Worm (Caenorhabditis elegans) whole organism, late embryonic: ENCODE data around the gene ZC132.3.

ENCODE experiments used
- F13H6.1 ChIP-seq: sonication (generic microtip); optimal IDR thresholded peaks from 2 replicates; lab custom pipeline; 2016; ENCODE audit warnings: missing genetic modification characterization, missing compliant biosample characterization
- K02D7.2 ChIP-seq: sonication (generic microtip); optimal IDR thresholded peaks from 2 replicates; lab custom pipeline; 2017; ENCODE audit warnings: mild to moderate bottlenecking, missing genetic modification characterization, missing compliant biosample characterization
- K09A11.1 ChIP-seq: sonication (generic microtip); optimal IDR thresholded peaks from 2 replicates; lab custom pipeline; 2017; ENCODE audit warnings: antibody characterized with exemption, mild to moderate bottlenecking, missing genetic modification characterization, missing compliant biosample characterization; ENCODE audit not compliant: insufficient read depth
- Y22D7AL.16 ChIP-seq: sonication (generic microtip); optimal IDR thresholded peaks from 2 replicates; lab custom pipeline; 2016; ENCODE audit warnings: missing genetic modification characterization, missing compliant biosample characterization
- ama-1 ChIP-seq: fragments of 150-350 bp; optimal IDR thresholded peaks from 2 replicates; lab custom pipeline; 2014
- ceh-14 ChIP-seq: sonication (generic microtip); optimal IDR thresholded peaks from 2 replicates; lab custom pipeline; 2016; ENCODE audit warnings: missing genotype, missing genetic modification characterization, missing compliant biosample characterization
- ceh-18 ChIP-seq: sonication (generic microtip); optimal IDR thresholded peaks from 2 replicates; lab custom pipeline; 2016; ENCODE audit warnings: missing genetic modification characterization, missing compliant biosample characterization
- ceh-19 ChIP-seq: fragments of 200-800 bp; sonication (Bioruptor generic); optimal IDR thresholded peaks from 2 replicates; lab custom pipeline; 2018; ENCODE audit warnings: mild to moderate bottlenecking, missing genetic modification characterization, missing compliant biosample characterization
- ceh-22 ChIP-seq: sonication (generic microtip); optimal IDR thresholded peaks from 2 replicates; lab custom pipeline; 2017; ENCODE audit warnings: missing biosample characterization, missing genetic modification characterization
- ceh-24 ChIP-seq: sonication (generic microtip); optimal IDR thresholded peaks from 2 replicates; lab custom pipeline; 2016; ENCODE audit warnings: mild to moderate bottlenecking, missing genetic modification characterization, missing compliant biosample characterization
- ceh-34 ChIP-seq: sonication (generic microtip); optimal IDR thresholded peaks from 2 replicates; lab custom pipeline; 2016; ENCODE audit warnings: mild to moderate bottlenecking, missing genetic modification characterization, missing compliant biosample characterization
- ceh-45 ChIP-seq: fragments of 200-800 bp; sonication (Bioruptor generic); IDR thresholded peaks from 2 replicates; pipeline ENCODE4 v1.3.6; 2022; ENCODE audit warnings: missing genetic modification reagents, missing genetic modification characterization, missing compliant biosample characterization
- ceh-6 ChIP-seq: fragments of 200-800 bp; sonication (Bioruptor generic); optimal IDR thresholded peaks from 2 replicates; lab custom pipeline; 2018; ENCODE audit warnings: mild to moderate bottlenecking, missing genetic modification characterization, missing compliant biosample characterization
- ceh-9 ChIP-seq: sonication (generic microtip); optimal IDR thresholded peaks from 2 replicates; lab custom pipeline; 2016; ENCODE audit warnings: mild to moderate bottlenecking, missing genetic modification characterization, inconsistent platforms, missing compliant biosample characterization
- che-1 ChIP-seq: sonication (generic microtip); optimal IDR thresholded peaks from 2 replicates; lab custom pipeline; 2016; ENCODE audit warnings: mild to moderate bottlenecking, missing genetic modification characterization, missing compliant biosample characterization
- dmd-4 ChIP-seq: sonication (generic microtip); optimal IDR thresholded peaks from 2 replicates; lab custom pipeline; 2016; ENCODE audit warnings: borderline replicate concordance, missing genetic modification characterization, missing compliant biosample characterization
- dve-1 ChIP-seq: sonication (generic microtip); optimal IDR thresholded peaks from 2 replicates; lab custom pipeline; 2017; ENCODE audit warnings: antibody characterized with exemption, mild to moderate bottlenecking, missing genetic modification characterization, missing compliant biosample characterization
- fax-1 ChIP-seq: sonication (generic microtip); optimal IDR thresholded peaks from 2 replicates; lab custom pipeline; 2016; ENCODE audit warnings: missing genotype, missing genetic modification characterization, missing compliant biosample characterization
- fkh-10 ChIP-seq: fragments of 150-350 bp; optimal IDR thresholded peaks from 2 replicates; lab custom pipeline; 2014; ENCODE audit warnings: missing biosample characterization, missing genetic modification reagents, missing genetic modification characterization
- fkh-6 ChIP-seq: sonication (generic microtip); optimal IDR thresholded peaks from 2 replicates; lab custom pipeline; 2016; ENCODE audit warnings: missing genetic modification characterization, missing compliant biosample characterization
- gmeb-2 ChIP-seq: sonication (generic microtip); optimal IDR thresholded peaks from 2 replicates; lab custom pipeline; 2016; ENCODE audit warnings: missing genetic modification characterization, inconsistent platforms, missing compliant biosample characterization
- hlh-30 ChIP-seq: sonication (generic microtip); optimal IDR thresholded peaks from 2 replicates; lab custom pipeline; 2017; ENCODE audit warnings: antibody characterized with exemption, missing genetic modification characterization, missing compliant biosample characterization; ENCODE audit not compliant: insufficient read depth
- hlh-6 ChIP-seq: sonication (generic microtip); optimal IDR thresholded peaks from 2 replicates; lab custom pipeline; 2016; ENCODE audit warnings: missing genotype, missing genetic modification characterization, missing compliant biosample characterization
- madf-2 ChIP-seq: sonication (generic microtip); optimal IDR thresholded peaks from 2 replicates; lab custom pipeline; 2017; ENCODE audit warnings: missing genetic modification characterization, missing compliant biosample characterization
- nfya-1 ChIP-seq: sonication (generic microtip); optimal IDR thresholded peaks from 2 replicates; lab custom pipeline; 2017; ENCODE audit warnings: missing genetic modification characterization, mild to moderate bottlenecking, missing compliant biosample characterization, antibody characterized with exemption, moderate library complexity
- nhr-11 ChIP-seq: fragments of 150-350 bp; optimal IDR thresholded peaks from 2 replicates; lab custom pipeline; 2014; ENCODE audit warnings: missing biosample characterization, missing genetic modification characterization
- pat-9 ChIP-seq: fragments of 200-800 bp; sonication (Bioruptor generic); optimal IDR thresholded peaks from 2 replicates; lab custom pipeline; 2018; ENCODE audit warnings: mild to moderate bottlenecking, missing genetic modification characterization, moderate library complexity, missing compliant biosample characterization
- pax-1 ChIP-seq: fragments of 150-350 bp; optimal IDR thresholded peaks from 2 replicates; lab custom pipeline; 2014; ENCODE audit warnings: missing biosample characterization, missing genetic modification characterization
- pqm-1 ChIP-seq: sonication (generic microtip); optimal IDR thresholded peaks from 2 replicates; lab custom pipeline; 2016; ENCODE audit warnings: missing genetic modification characterization, missing compliant biosample characterization
- sox-2 ChIP-seq: fragments of 200-800 bp; sonication (Bioruptor generic); IDR thresholded peaks from 2 replicates; pipeline ENCODE4 v1.3.6; 2022; ENCODE audit warnings: missing genetic modification reagents, missing genetic modification characterization, missing compliant biosample characterization
- tbx-2 ChIP-seq: sonication (generic microtip); optimal IDR thresholded peaks from 2 replicates; lab custom pipeline; 2016; ENCODE audit warnings: missing genetic modification characterization, missing compliant biosample characterization
- tbx-7 ChIP-seq: sonication (generic microtip); optimal IDR thresholded peaks from 2 replicates; lab custom pipeline; 2016; ENCODE audit warnings: missing genotype, missing genetic modification characterization, missing compliant biosample characterization
- ttx-3 ChIP-seq: sonication (generic microtip); optimal IDR thresholded peaks from 2 replicates; lab custom pipeline; 2016; ENCODE audit warnings: missing genetic modification reagents, missing genetic modification characterization, missing compliant biosample characterization
- unc-3 ChIP-seq, 2 experiments: fragments of 200-800 bp in 1 of 2; sonication (Bioruptor generic) in 1 of 2; sonication (generic microtip) in 1 of 2; conservative IDR thresholded peaks in 1 of 2; optimal IDR thresholded peaks in 1 of 2; 2 replicates each; pipeline versions ENCODE4 v1.3.6 to Lab custom; 2016 to 2022; ENCODE audit warnings: missing compliant biosample characterization in 2 of 2, missing genetic modification characterization in 2 of 2, missing genetic modification reagents in 1 of 2
- unc-55 ChIP-seq: sonication (generic microtip); optimal IDR thresholded peaks from 2 replicates; lab custom pipeline; 2017; ENCODE audit warnings: missing biosample characterization, missing genetic modification reagents, missing genetic modification characterization
- ztf-16 ChIP-seq: sonication (generic microtip); optimal IDR thresholded peaks from 2 replicates; lab custom pipeline; 2017; ENCODE audit warnings: missing genetic modification characterization, missing compliant biosample characterization

ZC132.3 gene

DNA sequence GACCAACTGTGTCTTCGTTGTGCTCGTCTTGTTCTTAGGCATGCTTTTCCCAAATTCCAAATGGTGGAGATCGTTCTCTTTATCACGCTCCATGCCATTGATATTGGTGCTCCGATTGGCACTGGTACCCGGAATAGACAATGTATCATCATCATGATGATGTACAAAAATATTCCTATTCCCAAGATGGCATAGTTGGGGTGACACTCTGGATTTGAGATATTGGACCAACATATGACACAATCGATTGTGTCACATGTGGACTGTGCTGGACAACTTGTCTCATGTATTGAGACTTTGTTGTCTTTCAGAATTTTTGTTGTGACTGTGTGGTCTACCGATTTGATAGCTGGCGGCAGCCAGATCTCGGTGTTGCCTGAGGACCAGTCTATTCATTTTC is 4.6 kb upstream of the ZC132.3 start:
- TF ChIP-seq che-1 (tag; lab: Kevin White, UChicago), result no peak
- no peak for TF ChIP-seq ztf-16
- no peak for TF ChIP-seq ttx-3 (tag; lab: Kevin White, UChicago)
- no peak for TF ChIP-seq unc-55 (GFP tag; lab: Kevin White, UChicago)
- no peak for TF ChIP-seq nhr-11 (tag; lab: Kevin White, UChicago)
- no peak for TF ChIP-seq hlh-6 (tag; lab: Kevin White, UChicago)
- no peak for TF ChIP-seq hlh-30
- TF ChIP-seq madf-2 (tag; lab: Kevin White, UChicago), result no peak

DNA sequence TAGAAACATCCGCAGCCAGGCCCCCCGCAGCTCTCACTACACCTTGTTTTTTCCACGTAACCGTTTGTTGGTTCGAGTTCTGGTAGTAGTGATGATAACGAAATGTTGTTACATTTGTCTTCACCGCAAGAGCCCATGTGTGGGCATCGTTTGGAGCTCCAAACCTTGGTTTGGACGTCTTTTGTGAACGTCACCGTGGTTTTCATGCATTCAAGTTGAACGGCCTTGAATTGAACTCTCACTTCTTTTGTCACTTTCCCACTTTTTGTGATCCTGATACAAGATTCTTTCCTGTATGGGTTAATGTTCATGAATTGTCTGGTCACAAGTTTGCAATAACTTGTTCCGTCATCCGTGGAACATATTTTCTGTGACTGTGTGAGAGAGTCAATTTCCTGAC is 4.2 kb upstream of the ZC132.3 start:
- TF ChIP-seq ceh-9 (tag; lab: Kevin White, UChicago) (no peak), dmd-4 (no peak), ceh-14 (tag; lab: Kevin White, UChicago) (no peak), ceh-24 (tag; lab: Kevin White, UChicago) (no peak), ceh-45 (GFP tag; lab: Robert Waterston, UW) (no peak), pax-1 (tag; lab: Kevin White, UChicago) (no peak), ceh-19 (GFP tag; lab: Kevin White, UChicago) (no peak), ama-1 (lab: Kevin White, UChicago) (no peak), ceh-18 (tag; lab: Kevin White, UChicago) (no peak), ttx-3 (tag; lab: Kevin White, UChicago) (no peak), nfya-1 (no peak), pat-9 (no peak), F13H6.1 (tag; lab: Kevin White, UChicago) (no peak), dve-1 (tag; lab: Kevin White, UChicago) (no peak), K02D7.2 (tag; lab: Kevin White, UChicago) (no peak), Y22D7AL.16 (tag; lab: Kevin White, UChicago) (no peak), tbx-7 (tag; lab: Kevin White, UChicago) (no peak)

DNA sequence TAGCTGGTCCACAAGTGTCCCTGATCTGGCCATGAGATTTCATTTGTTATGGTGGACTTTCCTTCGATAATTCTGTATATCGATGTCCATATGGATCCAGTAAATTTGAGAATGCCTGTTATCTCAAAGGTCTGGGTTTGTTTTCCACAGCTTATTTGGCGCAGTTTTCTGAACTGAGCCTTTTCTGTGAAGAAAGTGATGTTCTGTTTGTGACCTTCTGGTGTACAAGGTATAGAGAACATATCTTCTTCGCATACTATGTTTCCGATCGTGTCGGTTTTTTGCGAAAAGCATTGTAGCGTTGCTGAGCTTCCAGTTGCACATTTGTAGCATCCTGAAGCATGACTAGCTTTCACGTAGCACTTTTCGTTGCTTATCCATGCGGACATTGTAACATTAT is 3.2 kb upstream of the ZC132.3 start:
- TF ChIP-seq hlh-30, result no peak
- no peak for TF ChIP-seq gmeb-2
- no peak for TF ChIP-seq madf-2 (tag; lab: Kevin White, UChicago)
- no peak for TF ChIP-seq ceh-34 (tag; lab: Kevin White, UChicago)
- TF ChIP-seq nhr-11 (tag; lab: Kevin White, UChicago), result no peak
- TF ChIP-seq hlh-6 (tag; lab: Kevin White, UChicago), result no peak
- no peak for TF ChIP-seq ceh-6
- TF ChIP-seq ceh-22 (tag; lab: Kevin White, UChicago), result no peak
- no peak for TF ChIP-seq pqm-1 (tag; lab: Kevin White, UChicago)
- TF ChIP-seq unc-3 (GFP tag; conservative IDR thresholded peaks at IDR 0.05; lab: Robert Waterston, UW), result no peak
- TF ChIP-seq unc-3 (tag; optimal IDR thresholded peaks at IDR 0.05; lab: Kevin White, UChicago), result no peak
- TF ChIP-seq fax-1 (tag; lab: Kevin White, UChicago), result no peak
- TF ChIP-seq tbx-7 (tag; lab: Kevin White, UChicago), result no peak
- no peak for TF ChIP-seq ceh-24 (tag; lab: Kevin White, UChicago)
- TF ChIP-seq sox-2 (GFP tag; lab: Robert Waterston, UW), result no peak
- no peak for TF ChIP-seq K09A11.1 (tag; lab: Kevin White, UChicago)
- no peak for TF ChIP-seq tbx-2 (tag; lab: Kevin White, UChicago)

DNA sequence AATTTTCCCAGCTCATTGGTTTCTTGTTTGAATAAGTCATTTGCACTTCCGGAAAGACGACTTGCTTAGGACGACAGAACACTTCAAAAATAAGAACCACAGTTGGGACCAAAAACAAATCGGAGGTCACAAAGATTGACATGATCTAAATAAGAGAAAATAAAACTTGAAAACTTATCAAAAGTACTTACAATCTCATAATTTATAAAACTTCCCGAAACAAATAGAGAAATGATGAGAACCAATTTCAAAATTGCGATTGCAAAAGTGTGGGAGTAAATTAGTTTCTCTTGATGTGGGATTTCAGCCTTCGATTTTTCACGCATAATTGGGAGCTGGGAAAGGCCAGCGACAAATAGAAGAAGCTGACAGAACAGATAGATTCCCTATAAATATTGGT is 1.1 kb downstream of the ZC132.3 start, which contains the start of gene ZC132.11:
Gene ZC132.11, minus strand, starts transcription at position 101 of the 400 bp plus-strand sequence.
- TF ChIP-seq fkh-10 (GFP tag; lab: Kevin White, UChicago), result no peak
- TF ChIP-seq ceh-24 (tag; lab: Kevin White, UChicago), result no peak
- no peak for TF ChIP-seq fkh-6
